Fruit fly (Drosophila melanogaster) whole organism, embryonic: Measurements from ENCODE around the gene mRpS26.
A peak's percentile ranks its signal among the peaks of the same experiment; 100 is the strongest.

Source experiments
- Antp ChIP-seq: fragments of 200-800 bp; sonication (Bioruptor generic); optimal IDR thresholded peaks from 3 replicates; lab custom pipeline; 2016; ENCODE audit warnings: missing biosample characterization, missing genetic modification characterization
- BEAF-32 ChIP-seq: fragments of 200-800 bp; sonication (Bioruptor generic); optimal IDR thresholded peaks from 3 replicates; lab custom pipeline; 2017; ENCODE audit warnings: missing biosample characterization, missing genetic modification characterization, mild to moderate bottlenecking, moderate library complexity, missing genetic modification reagents
- CG10209 ChIP-seq: fragments of 200-800 bp; sonication (Bioruptor generic); optimal IDR thresholded peaks from 3 replicates; lab custom pipeline; 2017; ENCODE audit warnings: missing biosample characterization, mild to moderate bottlenecking, missing genetic modification characterization, missing genetic modification reagents
- CG10543 ChIP-seq: fragments of 200-800 bp; sonication (Bioruptor generic); optimal IDR thresholded peaks from 3 replicates; lab custom pipeline; 2017; ENCODE audit warnings: missing biosample characterization, mild to moderate bottlenecking, missing genetic modification characterization, moderate library complexity
- CG11504 ChIP-seq: fragments of 200-800 bp; sonication (Bioruptor generic); optimal IDR thresholded peaks from 3 replicates; lab custom pipeline; 2019; ENCODE audit warnings: missing biosample characterization, mild to moderate bottlenecking, missing genetic modification characterization, moderate library complexity
- CG14050 ChIP-seq: fragments of 200-800 bp; sonication (Bioruptor generic); IDR thresholded peaks from 3 replicates; pipeline ENCODE4 v1.3.6; 2022; ENCODE audit warnings: missing biosample characterization, missing genetic modification characterization
- CG14710 ChIP-seq: fragments of 200-800 bp; sonication (Bioruptor generic); optimal IDR thresholded peaks from 3 replicates; lab custom pipeline; 2019; ENCODE audit warnings: missing biosample characterization, mild to moderate bottlenecking, missing genetic modification characterization, moderate library complexity
- CG18599 ChIP-seq: fragments of 200-800 bp; sonication (Bioruptor generic); optimal IDR thresholded peaks from 3 replicates; lab custom pipeline; 2017; ENCODE audit warnings: missing biosample characterization, missing genetic modification characterization, mild to moderate bottlenecking, moderate library complexity, missing genetic modification reagents
- CG2129 ChIP-seq: fragments of 200-800 bp; sonication (Bioruptor generic); IDR thresholded peaks from 2 replicates; pipeline ENCODE4 v1.3.6; 2022; ENCODE audit warnings: missing biosample characterization, missing genetic modification characterization; ENCODE audit not compliant: partially characterized antibody
- CG2202 ChIP-seq: fragments of 200-800 bp; sonication (Bioruptor generic); optimal IDR thresholded peaks from 2 replicates; lab custom pipeline; 2018; ENCODE audit warnings: missing biosample characterization, mild to moderate bottlenecking, missing genetic modification characterization
- CG2678 ChIP-seq: fragments of 200-800 bp; sonication (Bioruptor generic); optimal IDR thresholded peaks from 3 replicates; lab custom pipeline; 2019; ENCODE audit warnings: missing biosample characterization, mild to moderate bottlenecking, missing genetic modification characterization, moderate library complexity
- CG34224 ChIP-seq: fragments of 200-800 bp; sonication (Bioruptor generic); IDR thresholded peaks from 3 replicates; pipeline ENCODE4 v1.3.6; 2022; ENCODE audit warnings: missing biosample characterization, missing genetic modification characterization; ENCODE audit not compliant: partially characterized antibody
- CG34376 ChIP-seq: fragments of 200-800 bp; sonication (Bioruptor generic); optimal IDR thresholded peaks from 2 replicates; lab custom pipeline; 2018; ENCODE audit warnings: missing biosample characterization, mild to moderate bottlenecking, missing genetic modification characterization
- CG6689 ChIP-seq: fragments of 200-800 bp; sonication (Bioruptor generic); IDR thresholded peaks from 2 replicates; pipeline ENCODE4 v1.3.6; 2022; ENCODE audit warnings: missing biosample characterization, missing genetic modification characterization
- CG6791 ChIP-seq: fragments of 200-800 bp; sonication (Bioruptor generic); IDR thresholded peaks from 3 replicates; pipeline ENCODE4 v1.3.6; 2022; ENCODE audit warnings: missing biosample characterization, missing genetic modification characterization; ENCODE audit not compliant: partially characterized antibody
- CG6854 ChIP-seq: fragments of 200-800 bp; sonication (Bioruptor generic); optimal IDR thresholded peaks from 3 replicates; lab custom pipeline; 2017; ENCODE audit warnings: missing biosample characterization, mild to moderate bottlenecking, missing genetic modification characterization
- CG7372 ChIP-seq: fragments of 200-800 bp; sonication (Bioruptor generic); IDR thresholded peaks from 2 replicates; pipeline ENCODE4 v1.3.6; 2022; ENCODE audit warnings: missing biosample characterization, missing genetic modification characterization
- CG8388 ChIP-seq: fragments of 200-800 bp; sonication (Bioruptor generic); optimal IDR thresholded peaks from 2 replicates; lab custom pipeline; 2019; ENCODE audit warnings: missing biosample characterization, mild to moderate bottlenecking, missing genetic modification characterization, moderate library complexity
- Doc3 ChIP-seq: fragments of 200-800 bp; sonication (Bioruptor generic); IDR thresholded peaks from 3 replicates; pipeline ENCODE4 v1.3.6; 2022; ENCODE audit warnings: missing biosample characterization, missing genetic modification characterization; ENCODE audit not compliant: partially characterized antibody
- Fer3 ChIP-seq: fragments of 200-800 bp; sonication (Bioruptor generic); optimal IDR thresholded peaks from 2 replicates; lab custom pipeline; 2018; ENCODE audit warnings: missing biosample characterization, mild to moderate bottlenecking, missing genetic modification characterization, moderate library complexity
- Gug ChIP-seq: fragments of 200-800 bp; sonication (Bioruptor generic); IDR thresholded peaks from 4 replicates; pipeline ENCODE4 v1.3.6; 2022; ENCODE audit warnings: missing biosample characterization, missing genetic modification characterization
- Hmx ChIP-seq: fragments of 200-800 bp; sonication (Bioruptor generic); optimal IDR thresholded peaks from 2 replicates; lab custom pipeline; 2016; ENCODE audit warnings: missing biosample characterization, missing genetic modification characterization
- Hsf ChIP-seq: fragments of 200-800 bp; sonication (Bioruptor generic); optimal IDR thresholded peaks from 3 replicates; lab custom pipeline; 2016; ENCODE audit warnings: missing biosample characterization, missing genetic modification characterization
- NfI ChIP-seq: fragments of 200-800 bp; sonication (Bioruptor generic); optimal IDR thresholded peaks from 3 replicates; lab custom pipeline; 2018; ENCODE audit warnings: missing biosample characterization, mild to moderate bottlenecking, missing genetic modification characterization, moderate library complexity
- Pdp1 ChIP-seq, 2 experiments: fragments of 200-800 bp; sonication (Bioruptor generic); optimal IDR thresholded peaks; 3 replicates each; lab custom pipeline; 2016; ENCODE audit warnings: missing biosample characterization in 2 of 2, missing genetic modification characterization in 2 of 2, mild to moderate bottlenecking in 1 of 2, moderate library complexity in 1 of 2
- Side ChIP-seq: fragments of 200-800 bp; sonication (Bioruptor generic); optimal IDR thresholded peaks from 2 replicates; lab custom pipeline; 2016; ENCODE audit warnings: missing biosample characterization, missing genetic modification characterization
- Usf ChIP-seq: fragments of 200-800 bp; sonication (Bioruptor generic); optimal IDR thresholded peaks from 2 replicates; lab custom pipeline; 2017; ENCODE audit warnings: missing genotype, missing biosample characterization, missing genetic modification characterization
- Xbp1 ChIP-seq: fragments of 200-800 bp; sonication (Bioruptor generic); optimal IDR thresholded peaks from 3 replicates; lab custom pipeline; 2016; ENCODE audit warnings: missing biosample characterization, mild to moderate bottlenecking, missing genetic modification characterization
- bigmax ChIP-seq: fragments of 200-800 bp; sonication (Bioruptor generic); optimal IDR thresholded peaks from 2 replicates; lab custom pipeline; 2018; ENCODE audit warnings: missing biosample characterization, mild to moderate bottlenecking, missing genetic modification characterization
- dmrt11E ChIP-seq: fragments of 200-800 bp; sonication (Bioruptor generic); optimal IDR thresholded peaks from 3 replicates; lab custom pipeline; 2018; ENCODE audit warnings: missing biosample characterization, mild to moderate bottlenecking, missing genetic modification characterization, moderate library complexity
- gem ChIP-seq: fragments of 200-800 bp; sonication (Bioruptor generic); optimal IDR thresholded peaks from 2 replicates; lab custom pipeline; 2019; ENCODE audit warnings: missing biosample characterization, mild to moderate bottlenecking, missing genetic modification characterization, moderate library complexity
- grau ChIP-seq: fragments of 200-800 bp; optimal IDR thresholded peaks from 3 replicates; lab custom pipeline; 2019; ENCODE audit warnings: missing biosample characterization, mild to moderate bottlenecking, missing genetic modification characterization, moderate library complexity
- gt ChIP-seq: fragments of 200-800 bp; sonication (Bioruptor generic); IDR thresholded peaks from 2 replicates; pipeline ENCODE4 v1.3.6; 2022; ENCODE audit warnings: missing biosample characterization, missing genetic modification characterization
- ham ChIP-seq: fragments of 200-800 bp; sonication (Bioruptor generic); IDR thresholded peaks from 2 replicates; pipeline ENCODE4 v1.3.6; 2022; ENCODE audit warnings: missing biosample characterization, missing genetic modification characterization
- hb ChIP-seq: fragments of 200-800 bp; sonication (Bioruptor generic); IDR thresholded peaks from 3 replicates; pipeline ENCODE4 v1.3.6; 2022; ENCODE audit warnings: missing biosample characterization, missing genetic modification characterization; ENCODE audit not compliant: partially characterized antibody
- lilli ChIP-seq: fragments of 200-800 bp; sonication (Bioruptor generic); optimal IDR thresholded peaks from 3 replicates; lab custom pipeline; 2016; ENCODE audit warnings: missing biosample characterization, missing genetic modification characterization
- nerfin-2 ChIP-seq: fragments of 200-800 bp; sonication (Bioruptor generic); IDR thresholded peaks from 2 replicates; pipeline ENCODE4 v1.3.6; 2022; ENCODE audit warnings: missing biosample characterization, missing genetic modification characterization; ENCODE audit not compliant: partially characterized antibody
- pb ChIP-seq: fragments of 200-800 bp; sonication (Bioruptor generic); optimal IDR thresholded peaks from 3 replicates; lab custom pipeline; 2016; ENCODE audit warnings: missing biosample characterization, missing genetic modification characterization
- slp2 ChIP-seq: fragments of 200-800 bp; sonication (Bioruptor generic); optimal IDR thresholded peaks from 2 replicates; lab custom pipeline; 2016; ENCODE audit warnings: missing biosample characterization, missing genetic modification characterization
- sna ChIP-seq: fragments of 200-800 bp; sonication (Bioruptor generic); IDR thresholded peaks from 2 replicates; pipeline ENCODE4 v1.3.6; 2022; ENCODE audit warnings: missing biosample characterization, missing genetic modification characterization; ENCODE audit not compliant: partially characterized antibody
- ssp ChIP-seq: fragments of 200-800 bp; sonication (Bioruptor generic); IDR thresholded peaks from 2 replicates; pipeline ENCODE4 v1.3.6; 2022; ENCODE audit warnings: missing biosample characterization, missing genetic modification characterization
- sug ChIP-seq: fragments of 200-800 bp; optimal IDR thresholded peaks from 2 replicates; lab custom pipeline; 2019; ENCODE audit warnings: missing biosample characterization, mild to moderate bottlenecking, missing genetic modification characterization, moderate library complexity

Gene mRpS26

dm6 chr3L:18109459-18109863, 3.1 kb downstream of the mRpS26 start, which contains the start of the genes Polr3D and mus304 (continued):
- TF ChIP-seq CG2129 (GFP tag; lab: Robert Waterston, UW) (0 out of 2 replicates have a peak, but pooled peaks have one; percentile 27), CG14710 (tag; lab: Kevin White, UChicago) (peak; percentile 59), Hsf (peak; percentile 8), bigmax (GFP tag; lab: Kevin White, UChicago) (peak; percentile 93), Xbp1 (GFP tag; lab: Kevin White, UChicago) (peak; percentile 27), gem (tag; lab: Kevin White, UChicago) (peak; percentile 40), Antp (GFP tag; lab: Kevin White, UChicago) (peak; percentile 21), Side (peak; percentile 6), ham (GFP tag; lab: Robert Waterston, UW) (no peak), Usf (GFP tag; lab: Kevin White, UChicago) (no peak), CG6791 (peak; percentile 61; the same call in 2 of the 3 replicates), lilli (peak; percentile 36), Hmx (GFP tag; lab: Kevin White, UChicago) (no peak), CG2678 (peak; percentile 30), hb (GFP tag; lab: Robert Waterston, UW) (peak; percentile 77), CG18599 (GFP tag; lab: Kevin White, UChicago) (peak; percentile 10), CG2202 (tag; lab: Kevin White, UChicago) (no peak), NfI (GFP tag; lab: Kevin White, UChicago) (peak; percentile 0), Doc3 (GFP tag; lab: Robert Waterston, UW) (peak; percentile 57; the same call in 2 of the 3 replicates), dmrt11E (tag; lab: Kevin White, UChicago) (no peak), grau (tag; lab: Kevin White, UChicago) (peak; percentile 30), Gug (GFP tag; lab: Robert Waterston, UW) (no peak), sug (peak; percentile 32), pb (GFP tag; lab: Kevin White, UChicago) (no peak), CG11504 (tag; lab: Kevin White, UChicago) (peak; percentile 33), BEAF-32 (GFP tag; lab: Kevin White, UChicago) (peak; percentile 63), Fer3 (tag; lab: Kevin White, UChicago) (no peak), sna (GFP tag; lab: Robert Waterston, UW) (0 out of 2 replicates have a peak, but pooled peaks have one; percentile 28), CG10543 (GFP tag; lab: Kevin White, UChicago) (no peak), Pdp1 (GFP tag; optimal IDR thresholded peaks at IDR 0.05; lab: Kevin White, UChicago) (no peak), ssp (GFP tag; lab: Robert Waterston, UW) (no peak), CG10209 (no peak), slp2 (GFP tag; lab: Kevin White, UChicago) (peak; percentile 10), CG6689 (GFP tag; lab: Robert Waterston, UW) (no peak), gt (GFP tag; lab: Robert Waterston, UW) (no peak), CG7372 (GFP tag; lab: Robert Waterston, UW) (peak; percentile 28; the same call in 1 of the 2 replicates), CG14050 (GFP tag; lab: Robert Waterston, UW) (no peak), CG6854 (no peak), nerfin-2 (GFP tag; lab: Robert Waterston, UW) (peak; percentile 66), CG34376 (peak; percentile 58), CG8388 (GFP tag; lab: Kevin White, UChicago) (peak; percentile 4), CG34224 (GFP tag; lab: Robert Waterston, UW) (peak; percentile 53; the same call in 1 of the 3 replicates)
